Worm (Caenorhabditis elegans) whole organism, midembryonic: ENCODE data around the gene nlp-16.
A peak's percentile ranks its signal among the peaks of the same experiment; 100 is the strongest.

ENCODE experiments used
- T22C8.4 ChIP-seq: fragments of 200-800 bp; sonication (Bioruptor generic); IDR thresholded peaks from 2 replicates; pipeline ENCODE4 v1.3.6; 2022; ENCODE audit warnings: missing genetic modification characterization, missing compliant biosample characterization
- cog-1 ChIP-seq: sonication (generic microtip); optimal IDR thresholded peaks from 2 replicates; lab custom pipeline; 2016; ENCODE audit warnings: missing genetic modification characterization, missing compliant biosample characterization
- flt-1 ChIP-seq: fragments of 200-800 bp; sonication (Bioruptor generic); IDR thresholded peaks from 2 replicates; pipeline ENCODE4 v1.3.6; 2022; ENCODE audit warnings: missing genetic modification characterization, missing compliant biosample characterization
- klf-2 ChIP-seq: fragments of 200-800 bp; sonication (Bioruptor generic); conservative IDR thresholded peaks from 2 replicates; pipeline ENCODE4 v1.3.6; 2022; ENCODE audit warnings: missing genetic modification reagents, missing genetic modification characterization, missing compliant biosample characterization
- med-1 ChIP-seq: sonication (generic microtip); optimal IDR thresholded peaks from 2 replicates; lab custom pipeline; 2017; ENCODE audit warnings: missing genetic modification characterization, mild to moderate bottlenecking, missing compliant biosample characterization, antibody characterized with exemption, missing genetic modification reagents; ENCODE audit not compliant: insufficient read depth
- ref-1 ChIP-seq: fragments of 200-800 bp; sonication (Bioruptor generic); conservative IDR thresholded peaks from 2 replicates; pipeline ENCODE4 v1.3.6; 2022; ENCODE audit warnings: missing genetic modification reagents, missing genetic modification characterization, missing compliant biosample characterization
- tab-1 ChIP-seq: fragments of 200-800 bp; sonication (Bioruptor generic); IDR thresholded peaks from 2 replicates; pipeline ENCODE4 v1.3.6; 2022; ENCODE audit warnings: missing genetic modification characterization, missing compliant biosample characterization
- ztf-23 ChIP-seq: fragments of 200-800 bp; sonication (Bioruptor generic); IDR thresholded peaks from 2 replicates; pipeline ENCODE4 v1.3.6; 2022; ENCODE audit warnings: missing genetic modification reagents, missing genetic modification characterization, missing compliant biosample characterization
- ztf-29 ChIP-seq: fragments of 200-800 bp; sonication (Bioruptor generic); IDR thresholded peaks from 2 replicates; pipeline ENCODE4 v1.3.6; 2022; ENCODE audit warnings: missing genetic modification reagents, missing genetic modification characterization, missing compliant biosample characterization

nlp-16 gene

ce11 chrIV:6221878-6222277 is 37.8 kb downstream of the nlp-16 start, which contains the start of gene C49A9.3:
Gene C49A9.3, plus strand, starts transcription at chrIV:6222089.
- TF ChIP-seq flt-1 (GFP tag; lab: Robert Waterston, UW) (no peak), med-1 (GFP tag; lab: Kevin White, UChicago) (no peak), ztf-23 (GFP tag; lab: Robert Waterston, UW) (no peak), T22C8.4 (no peak), cog-1 (tag; lab: Kevin White, UChicago) (no peak), klf-2 (GFP tag; lab: Robert Waterston, UW) (no peak), ztf-29 (no peak), ref-1 (GFP tag; lab: Robert Waterston, UW) (no peak), tab-1 (no peak)

ce11 chrIV:6219429-6219828 is 40.2 kb downstream of the nlp-16 start, which contains the start of gene C49A9.4:
Gene C49A9.4, plus strand, starts transcription at chrIV:6219693.
- TF ChIP-seq T22C8.4, result no peak
- TF ChIP-seq tab-1, result no peak

- TF ChIP-seq ref-1 (GFP tag; lab: Robert Waterston, UW), result no peak
- TF ChIP-seq flt-1 (GFP tag; lab: Robert Waterston, UW), result no peak
- TF ChIP-seq cog-1 (tag; lab: Kevin White, UChicago), result no peak
- TF ChIP-seq tab-1, result no peak
- TF ChIP-seq klf-2 (GFP tag; lab: Robert Waterston, UW), result no peak
- no peak for TF ChIP-seq T22C8.4
- no peak for TF ChIP-seq ztf-23 (GFP tag; lab: Robert Waterston, UW)
- TF ChIP-seq med-1 (GFP tag; lab: Kevin White, UChicago), result no peak
- no peak for TF ChIP-seq ztf-29
Observed at ce11 chrIV:6217503-6217902, 42.1 kb downstream of the nlp-16 start.

- TF ChIP-seq tab-1 (no peak), T22C8.4 (no peak), ztf-23 (GFP tag; lab: Robert Waterston, UW) (no peak), klf-2 (GFP tag; lab: Robert Waterston, UW) (no peak), med-1 (GFP tag; lab: Kevin White, UChicago) (no peak), flt-1 (GFP tag; lab: Robert Waterston, UW) (no peak), cog-1 (tag; lab: Kevin White, UChicago) (no peak), ztf-29 (no peak), ref-1 (GFP tag; lab: Robert Waterston, UW) (no peak)
Observed at ce11 chrIV:6217066-6217465, 42.6 kb downstream of the nlp-16 start, which contains the start of gene C49A9.9. Gene C49A9.9, plus strand, starts transcription at chrIV:6217372.

ce11 chrIV:6213403-6213802 is 46.2 kb downstream of the nlp-16 start, which contains the start of gene C49A9.5:
Gene C49A9.5, plus strand, starts transcription at chrIV:6213673.
- TF ChIP-seq ztf-29, result no peak
- no peak for TF ChIP-seq ref-1 (GFP tag; lab: Robert Waterston, UW)
- no peak for TF ChIP-seq cog-1 (tag; lab: Kevin White, UChicago)
- no peak for TF ChIP-seq ztf-23 (GFP tag; lab: Robert Waterston, UW)
- TF ChIP-seq T22C8.4, result no peak
- TF ChIP-seq tab-1, result no peak
- no peak for TF ChIP-seq klf-2 (GFP tag; lab: Robert Waterston, UW)
- no peak for TF ChIP-seq med-1 (GFP tag; lab: Kevin White, UChicago)
- no peak for TF ChIP-seq flt-1 (GFP tag; lab: Robert Waterston, UW)

ce11 chrIV:6210574-6210973 is 49.1 kb downstream of the nlp-16 start, which contains the start of the genes ugt-24 and C49A9.6:
Gene ugt-24, minus strand, starts transcription at chrIV:6210720.
Gene C49A9.6, plus strand, starts transcription at chrIV:6210936.
- TF ChIP-seq ref-1 (GFP tag; lab: Robert Waterston, UW), result no peak
- no peak for TF ChIP-seq ztf-29
- no peak for TF ChIP-seq flt-1 (GFP tag; lab: Robert Waterston, UW)
- no peak for TF ChIP-seq T22C8.4
- TF ChIP-seq med-1 (GFP tag; lab: Kevin White, UChicago), result no peak
- TF ChIP-seq cog-1 (tag; lab: Kevin White, UChicago), result no peak
- no peak for TF ChIP-seq klf-2 (GFP tag; lab: Robert Waterston, UW)
- no peak for TF ChIP-seq tab-1
- TF ChIP-seq ztf-23 (GFP tag; lab: Robert Waterston, UW), result no peak

- TF ChIP-seq klf-2 (GFP tag; lab: Robert Waterston, UW), result 0 out of 2 replicates have a peak, but pooled peaks have one; percentile 8
- peak; percentile 49; the same call in 1 of the 2 replicates for TF ChIP-seq ref-1 (GFP tag; lab: Robert Waterston, UW)
Observed at ce11 chrIV:6209958-6210357, 49.7 kb downstream of the nlp-16 start.

ce11 chrIV:6209337-6209736 is 50.3 kb downstream of the nlp-16 start:
- TF ChIP-seq cog-1 (tag; lab: Kevin White, UChicago), result no peak
- TF ChIP-seq ref-1 (GFP tag; lab: Robert Waterston, UW), result no peak
- TF ChIP-seq flt-1 (GFP tag; lab: Robert Waterston, UW), result no peak
- no peak for TF ChIP-seq T22C8.4
- no peak for TF ChIP-seq tab-1

- TF ChIP-seq tab-1 (no peak), ref-1 (GFP tag; lab: Robert Waterston, UW) (no peak), med-1 (GFP tag; lab: Kevin White, UChicago) (no peak), T22C8.4 (no peak), flt-1 (GFP tag; lab: Robert Waterston, UW) (peak; percentile 85), cog-1 (tag; lab: Kevin White, UChicago) (peak; percentile 20), klf-2 (GFP tag; lab: Robert Waterston, UW) (peak; percentile 73), ztf-23 (GFP tag; lab: Robert Waterston, UW) (peak; percentile 77), ztf-29 (no peak)
Observed at ce11 chrIV:6206294-6206776, 53.3 kb downstream of the nlp-16 start, which contains the start of gene C49A9.10. Gene C49A9.10, minus strand, starts transcription at chrIV:6206344.
